Fruit fly (Drosophila melanogaster): Measurements from ENCODE around the gene Cks85A.

The Cks85A gene

DNA sequence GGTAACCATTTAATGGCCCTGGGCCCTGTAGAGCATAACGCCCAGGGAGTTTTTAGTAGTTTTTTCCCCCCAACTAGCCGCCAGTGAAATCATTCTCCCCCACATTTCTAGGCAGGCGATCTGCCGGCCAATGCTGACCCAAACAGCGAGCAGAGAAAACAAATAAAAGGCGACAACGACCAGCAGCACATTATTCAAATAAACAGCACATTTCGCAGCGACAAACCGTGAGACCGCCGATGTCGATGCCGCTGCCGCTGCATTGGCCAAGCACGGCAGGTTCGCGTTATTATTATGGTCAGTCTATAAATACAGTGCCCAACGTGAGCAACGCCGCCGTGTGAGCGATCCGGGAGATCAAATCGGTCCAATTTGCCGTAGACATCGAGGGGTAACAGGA lies 642 bp upstream of the Cks85A start, which contains the start of gene CG11760:
Gene CG11760, plus strand, starts transcription at position 301 of the 400 bp plus-strand sequence.
- TF ChIP-seq Dif (GFP tag; optimal IDR thresholded peaks at IDR 0.05; ENCODE audit: partially characterized antibody) (no peak), rgr (GFP tag; optimal IDR thresholded peaks at IDR 0.05) (no peak), tai (GFP tag; optimal IDR thresholded peaks at IDR 0.05) (no peak), dsf (GFP tag; optimal IDR thresholded peaks at IDR 0.05; ENCODE audit: borderline replicate concordance) (no peak), Dfd (GFP tag; optimal IDR thresholded peaks at IDR 0.05) (no peak), dmrt93B (GFP tag; optimal IDR thresholded peaks at IDR 0.05) (no peak), Sp1 (GFP tag; optimal IDR thresholded peaks at IDR 0.05) (no peak), Myc (optimal IDR thresholded peaks at IDR 0.05) (no peak), Abd-B (GFP tag; optimal IDR thresholded peaks at IDR 0.05) (no peak), OdsH (GFP tag; optimal IDR thresholded peaks at IDR 0.05) (no peak), foxo (GFP tag; optimal IDR thresholded peaks at IDR 0.05) (no peak), CG32264 (GFP tag; optimal IDR thresholded peaks at IDR 0.05) (no peak), CG9705 (GFP tag; optimal IDR thresholded peaks at IDR 0.05) (no peak), Hr78 (GFP tag; optimal IDR thresholded peaks at IDR 0.05) (no peak), woc (GFP tag; optimal IDR thresholded peaks at IDR 0.05) (no peak), ey (GFP tag; optimal IDR thresholded peaks at IDR 0.05) (no peak), dl (GFP tag; optimal IDR thresholded peaks at IDR 0.05; ENCODE audit: insufficient read depth in 1 of 2, partially characterized antibody in 2 of 2) (no peak), Rel (GFP tag; optimal IDR thresholded peaks at IDR 0.05) (no peak), Rel (tag; optimal IDR thresholded peaks at IDR 0.05) (no peak)

DNA sequence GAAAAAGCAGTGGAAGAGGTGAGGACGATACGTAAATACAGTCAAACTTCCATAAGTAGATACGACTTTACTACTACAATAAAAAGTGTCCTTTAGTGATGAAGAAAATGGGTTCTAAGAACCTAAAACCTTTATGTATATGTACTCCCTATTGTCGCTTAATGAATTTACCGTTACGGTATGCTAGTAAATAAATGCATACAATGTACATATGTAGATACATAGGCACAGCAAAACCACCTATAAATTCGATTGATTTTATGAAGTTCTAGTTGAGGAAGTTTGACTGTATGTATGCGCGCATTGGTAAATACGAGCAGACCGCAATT lies 1.7 kb downstream of the Cks85A start:
- no peak for TF ChIP-seq usp (GFP tag; optimal IDR thresholded peaks at IDR 0.05)
- peak; percentile 10 for TF ChIP-seq ey (GFP tag; optimal IDR thresholded peaks at IDR 0.05)
- peak; percentile 6 for TF ChIP-seq OdsH (GFP tag; optimal IDR thresholded peaks at IDR 0.05)

DNA sequence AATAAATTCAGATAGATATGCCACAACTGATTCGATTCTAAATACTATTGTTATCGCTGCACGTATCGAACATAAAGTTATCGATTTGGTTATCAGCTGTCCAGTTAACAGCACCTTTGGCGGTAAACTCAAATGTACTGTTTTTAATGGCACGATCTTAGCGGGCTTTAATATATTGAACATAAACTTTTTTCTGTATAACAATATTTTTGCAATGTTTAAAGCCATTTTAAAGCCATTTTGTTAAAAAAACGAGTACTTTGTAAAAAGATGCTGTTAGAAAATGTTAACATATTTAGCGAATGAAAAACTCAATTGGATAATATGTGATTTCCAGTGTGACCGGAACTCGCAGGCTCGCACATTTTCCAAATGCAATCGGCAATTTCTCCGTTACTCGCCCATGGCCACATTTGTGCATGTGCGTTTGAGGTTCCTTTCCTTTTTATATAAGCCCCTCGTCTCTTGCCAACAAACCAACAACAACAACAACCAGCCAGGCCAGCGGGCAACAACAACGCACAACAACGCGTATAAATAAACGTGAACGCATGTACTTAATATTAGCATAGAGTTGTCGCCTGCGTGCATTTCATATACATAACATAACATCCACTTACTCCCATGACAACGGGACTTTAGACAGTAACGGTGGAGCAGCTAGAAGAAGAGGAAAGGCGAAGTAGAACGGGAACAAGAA lies 2.3 kb downstream of the Cks85A start, which contains the start of gene TMEM216:
Gene TMEM216, plus strand, starts transcription at position 393 of the 700 bp plus-strand sequence.
- no peak for TF ChIP-seq lola (GFP tag; optimal IDR thresholded peaks at IDR 0.05)
- no peak for TF ChIP-seq Rel (GFP tag; optimal IDR thresholded peaks at IDR 0.05)
- peak; percentile 58 for TF ChIP-seq Rel (tag; optimal IDR thresholded peaks at IDR 0.05)
- no peak for TF ChIP-seq Hr83 (GFP tag; optimal IDR thresholded peaks at IDR 0.05; ENCODE audit: poor library complexity, severe bottlenecking)
- TF ChIP-seq tai (GFP tag; optimal IDR thresholded peaks at IDR 0.05), result no peak
- no peak for TF ChIP-seq brk (GFP tag; optimal IDR thresholded peaks at IDR 0.05)
- TF ChIP-seq N (GFP tag; optimal IDR thresholded peaks at IDR 0.05), result no peak
- peak; percentile 2 for TF ChIP-seq psq (GFP tag; optimal IDR thresholded peaks at IDR 0.05)
- TF ChIP-seq br (GFP tag; optimal IDR thresholded peaks at IDR 0.05), result no peak
- TF ChIP-seq rgr (GFP tag; optimal IDR thresholded peaks at IDR 0.05), result peak; percentile 1
- no peak for TF ChIP-seq Dfd (GFP tag; optimal IDR thresholded peaks at IDR 0.05)
- no peak for TF ChIP-seq sage (GFP tag; optimal IDR thresholded peaks at IDR 0.05)
- no peak for TF ChIP-seq Myc (optimal IDR thresholded peaks at IDR 0.05)

DNA sequence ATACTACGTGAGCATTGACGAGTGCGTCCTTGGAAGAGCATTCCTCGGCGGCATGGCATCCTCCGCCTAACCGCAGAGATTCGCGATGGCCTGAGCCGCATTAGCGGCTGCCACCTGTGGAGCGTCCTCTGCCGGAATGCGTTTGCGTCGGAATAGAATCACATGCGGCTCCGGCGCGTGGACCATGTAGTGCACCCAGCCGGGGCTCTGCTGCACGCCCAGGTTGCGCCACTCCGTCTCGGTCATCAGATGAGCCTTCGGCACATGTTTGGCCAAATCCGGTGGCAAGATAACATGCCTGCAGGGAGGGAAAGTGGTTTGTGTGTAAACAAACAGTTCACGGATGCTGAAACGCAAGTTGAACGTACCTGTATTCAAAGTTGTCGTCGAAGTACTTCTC lies 2.9 kb downstream of the Cks85A start:
- TF ChIP-seq OdsH (GFP tag; optimal IDR thresholded peaks at IDR 0.05), result no peak
- TF ChIP-seq Hnf4 (GFP tag; optimal IDR thresholded peaks at IDR 0.05), result no peak
- no peak for TF ChIP-seq br (GFP tag; optimal IDR thresholded peaks at IDR 0.05)
- no peak for TF ChIP-seq pan (optimal IDR thresholded peaks at IDR 0.05)
- TF ChIP-seq tai (GFP tag; optimal IDR thresholded peaks at IDR 0.05), result no peak
- no peak for TF ChIP-seq jim (GFP tag; optimal IDR thresholded peaks at IDR 0.05)
- TF ChIP-seq foxo (GFP tag; optimal IDR thresholded peaks at IDR 0.05), result no peak
- TF ChIP-seq dsf (GFP tag; optimal IDR thresholded peaks at IDR 0.05; ENCODE audit: borderline replicate concordance), result no peak
- TF ChIP-seq Myc (optimal IDR thresholded peaks at IDR 0.05), result no peak
- TF ChIP-seq dmrt93B (GFP tag; optimal IDR thresholded peaks at IDR 0.05), result no peak
- no peak for TF ChIP-seq HLH106 (tag; optimal IDR thresholded peaks at IDR 0.05)

DNA sequence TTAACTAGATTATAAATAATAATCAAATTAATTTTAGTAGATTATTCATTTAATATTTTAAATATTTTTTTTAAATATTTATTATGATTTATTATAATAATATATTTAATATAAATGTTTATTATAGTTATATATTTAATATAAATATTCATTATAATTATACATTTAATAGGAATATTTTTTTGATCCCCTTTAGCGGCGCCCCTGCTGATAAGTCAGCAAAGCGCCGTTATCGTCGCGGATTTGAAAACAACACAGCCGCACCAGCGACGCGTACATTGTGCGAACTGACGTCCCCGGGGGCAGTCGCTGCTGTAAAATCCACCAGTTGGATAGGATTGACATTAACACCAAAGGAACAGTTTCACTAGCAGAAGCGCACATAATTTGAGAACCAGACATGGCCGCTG lies 5.5 kb downstream of the Cks85A start, which contains the start of gene CG8112:
Gene CG8112, plus strand, starts transcription at position 212 of the 410 bp plus-strand sequence.
- no peak for TF ChIP-seq Jra (GFP tag; optimal IDR thresholded peaks at IDR 0.05)
- peak; percentile 5 for TF ChIP-seq Dif (GFP tag; optimal IDR thresholded peaks at IDR 0.05; ENCODE audit: partially characterized antibody)
- peak; percentile 21 for TF ChIP-seq sage (GFP tag; optimal IDR thresholded peaks at IDR 0.05)
- no peak for TF ChIP-seq CG9705 (GFP tag; optimal IDR thresholded peaks at IDR 0.05)
- TF ChIP-seq fru (GFP tag; optimal IDR thresholded peaks at IDR 0.05), result peak; percentile 9
- no peak for TF ChIP-seq brk (GFP tag; optimal IDR thresholded peaks at IDR 0.05)
- TF ChIP-seq foxo (GFP tag; optimal IDR thresholded peaks at IDR 0.05), result peak in 1 of 2 experiments; percentile 42
- TF ChIP-seq tai (GFP tag; optimal IDR thresholded peaks at IDR 0.05), result no peak
- TF ChIP-seq OdsH (GFP tag; optimal IDR thresholded peaks at IDR 0.05), result no peak
- no peak for TF ChIP-seq lola (GFP tag; optimal IDR thresholded peaks at IDR 0.05)
- no peak for TF ChIP-seq br (GFP tag; optimal IDR thresholded peaks at IDR 0.05)
- no peak for TF ChIP-seq Dfd (GFP tag; optimal IDR thresholded peaks at IDR 0.05)
- peak; percentile 39 for TF ChIP-seq HLH106 (tag; optimal IDR thresholded peaks at IDR 0.05)
- no peak for TF ChIP-seq Hr83 (GFP tag; optimal IDR thresholded peaks at IDR 0.05; ENCODE audit: poor library complexity, severe bottlenecking)
- TF ChIP-seq usp (GFP tag; optimal IDR thresholded peaks at IDR 0.05), result no peak
- TF ChIP-seq sv (GFP tag; optimal IDR thresholded peaks at IDR 0.05), result no peak
- no peak for TF ChIP-seq Abd-B (GFP tag; optimal IDR thresholded peaks at IDR 0.05)
- no peak for TF ChIP-seq h (GFP tag; optimal IDR thresholded peaks at IDR 0.05)
- TF ChIP-seq Hnf4 (GFP tag; optimal IDR thresholded peaks at IDR 0.05), result no peak
- no peak for TF ChIP-seq N (GFP tag; optimal IDR thresholded peaks at IDR 0.05)
- TF ChIP-seq jim (GFP tag; optimal IDR thresholded peaks at IDR 0.05), result no peak
- TF ChIP-seq woc (GFP tag; optimal IDR thresholded peaks at IDR 0.05), result no peak
- peak; percentile 52 for TF ChIP-seq Sp1 (GFP tag; optimal IDR thresholded peaks at IDR 0.05)
- no peak for TF ChIP-seq Vsx2 (GFP tag; optimal IDR thresholded peaks at IDR 0.05; ENCODE audit: partially characterized antibody)
- peak; percentile 49 for TF ChIP-seq psq (GFP tag; optimal IDR thresholded peaks at IDR 0.05)
- no peak for TF ChIP-seq CrebA (GFP tag; optimal IDR thresholded peaks at IDR 0.05; ENCODE audit: borderline replicate concordance)
- no peak for TF ChIP-seq Hr78 (GFP tag; optimal IDR thresholded peaks at IDR 0.05)
- TF ChIP-seq rgr (GFP tag; optimal IDR thresholded peaks at IDR 0.05), result peak; percentile 33
